Worm (Caenorhabditis elegans): ENCODE results near the gene dyf-18.
A peak's percentile ranks its signal among the peaks of the same experiment; 100 is the strongest.

The dyf-18 gene

ce11 chrIV:11821591-11822361, 20.8 kb upstream of the dyf-18 start, which contains the start of the genes par-5 and M117.3 (continued):
- TF ChIP-seq ceh-20 (GFP tag; IDR thresholded peaks at IDR 0.05): peak; percentile 76
- no peak for TF ChIP-seq zip-11 (GFP tag; IDR thresholded peaks at IDR 0.05)
- peak; percentile 81 for TF ChIP-seq mxl-3 (GFP tag; optimal IDR thresholded peaks at IDR 0.05)
- TF ChIP-seq ceh-62 (tag; optimal IDR thresholded peaks at IDR 0.05): no peak
- no peak for TF ChIP-seq lir-3 (tag; optimal IDR thresholded peaks at IDR 0.05)
- no peak for TF ChIP-seq lin-39 (tag; optimal IDR thresholded peaks at IDR 0.05)
- TF ChIP-seq php-3 (GFP tag; IDR thresholded peaks at IDR 0.05): 0 out of 2 replicates have a peak, but pooled peaks have one; percentile 6
- TF ChIP-seq mdl-1 (tag; optimal IDR thresholded peaks at IDR 0.05): peak; percentile 54 to 94
- no peak for TF ChIP-seq attf-4 (tag; optimal IDR thresholded peaks at IDR 0.05)
- peak; percentile 65 for TF ChIP-seq set-16 (GFP tag; IDR thresholded peaks at IDR 0.05)
- no peak for TF ChIP-seq nhr-237 (tag; optimal IDR thresholded peaks at IDR 0.05)
- no peak for TF ChIP-seq cey-2 (tag; optimal IDR thresholded peaks at IDR 0.05; ENCODE audit: borderline replicate concordance, insufficient read depth)
- TF ChIP-seq nhr-10 (tag; optimal IDR thresholded peaks at IDR 0.05): no peak
- peak; percentile 53 for TF ChIP-seq T26A8.4 (GFP tag; IDR thresholded peaks at IDR 0.05)
- TF ChIP-seq F26F4.8 (GFP tag; conservative IDR thresholded peaks at IDR 0.05): no peak
- TF ChIP-seq F44E2.7 (GFP tag; IDR thresholded peaks at IDR 0.05): peak; percentile 71; the same call in 1 of the 2 replicates
- no peak for TF ChIP-seq Y75B8A.6 (GFP tag; IDR thresholded peaks at IDR 0.05)
- TF ChIP-seq hlh-30 (tag; optimal IDR thresholded peaks at IDR 0.05; ENCODE audit: insufficient read depth): peak; percentile 98
- TF ChIP-seq unc-130 (GFP tag; optimal IDR thresholded peaks at IDR 0.05): no peak
- TF ChIP-seq ceh-82 (tag; optimal IDR thresholded peaks at IDR 0.05): no peak
- no peak for TF ChIP-seq daf-12 (tag; optimal IDR thresholded peaks at IDR 0.05)
- peak; percentile 24 for TF ChIP-seq nhr-6 (tag; optimal IDR thresholded peaks at IDR 0.05)
- no peak for TF ChIP-seq F49E8.2 (tag; optimal IDR thresholded peaks at IDR 0.05; ENCODE audit: borderline replicate concordance)
- TF ChIP-seq tag-97 (GFP tag; IDR thresholded peaks at IDR 0.05): no peak
- TF ChIP-seq dve-1 (tag; optimal IDR thresholded peaks at IDR 0.05; ENCODE audit: insufficient read depth): peak; percentile 90
- peak; percentile 86 for TF ChIP-seq dmd-6 (GFP tag; IDR thresholded peaks at IDR 0.05)
- peak in 1 of 2 experiments; percentile 80 for TF ChIP-seq lsy-2 (tag; optimal IDR thresholded peaks at IDR 0.05)
- peak; percentile 68 for TF ChIP-seq ceh-28 (tag; optimal IDR thresholded peaks at IDR 0.05)
- TF ChIP-seq nhr-76 (tag; optimal IDR thresholded peaks at IDR 0.05): no peak
- TF ChIP-seq mxl-2 (GFP tag; conservative IDR thresholded peaks at IDR 0.05): peak; percentile 10; the same call in 1 of the 2 replicates
- TF ChIP-seq madf-9 (GFP tag; conservative IDR thresholded peaks at IDR 0.05): no peak; the same call in 1 of the 2 replicates
- no peak for TF ChIP-seq skn-1 (tag; optimal IDR thresholded peaks at IDR 0.05)
- peak; percentile 82 for TF ChIP-seq egl-43 (GFP tag; IDR thresholded peaks at IDR 0.05)
- peak; percentile 78 for TF ChIP-seq mep-1 (tag; optimal IDR thresholded peaks at IDR 0.05)
- no peak for TF ChIP-seq nhr-25 (tag; optimal IDR thresholded peaks at IDR 0.05; ENCODE audit: borderline replicate concordance, insufficient read depth)
- TF ChIP-seq madf-5 (GFP tag; IDR thresholded peaks at IDR 0.05): no peak
- no peak for TF ChIP-seq aly-2 (tag; optimal IDR thresholded peaks at IDR 0.05)
- peak; percentile 63 for TF ChIP-seq vab-7 (GFP tag; IDR thresholded peaks at IDR 0.05)
- peak; percentile 29 for TF ChIP-seq nhr-102 (tag; optimal IDR thresholded peaks at IDR 0.05)
- no peak for TF ChIP-seq ZK337.2 (GFP tag; IDR thresholded peaks at IDR 0.05)
- no peak for TF ChIP-seq snpc-4 (tag; optimal IDR thresholded peaks at IDR 0.05)
- no peak for TF ChIP-seq F10B5.3 (tag; optimal IDR thresholded peaks at IDR 0.05)
- peak; percentile 64 for TF ChIP-seq lim-7 (GFP tag; IDR thresholded peaks at IDR 0.05)
- TF ChIP-seq nhr-28 (tag; optimal IDR thresholded peaks at IDR 0.05): peak; percentile 83
- no peak for TF ChIP-seq unc-39 (tag; optimal IDR thresholded peaks at IDR 0.05)
- no peak for TF ChIP-seq zfp-2 (tag; optimal IDR thresholded peaks at IDR 0.05)
- TF ChIP-seq nhr-41 (GFP tag; IDR thresholded peaks at IDR 0.05): no peak
- TF ChIP-seq nhr-11 (tag; optimal IDR thresholded peaks at IDR 0.05): peak; percentile 76
- peak; percentile 82 for TF ChIP-seq mdt-29 (GFP tag; IDR thresholded peaks at IDR 0.05)
- TF ChIP-seq sdz-12 (GFP tag; optimal IDR thresholded peaks at IDR 0.05): no peak
